Fruit fly (Drosophila melanogaster) whole organism, pupa: ENCODE data around the gene fzy.

Source experiments
- CG10348 ChIP-seq: fragments of 200-800 bp; sonication (Bioruptor generic); IDR thresholded peaks from 2 replicates; pipeline ENCODE4 v1.3.6; 2022; ENCODE audit warnings: missing biosample characterization, missing genetic modification characterization
- CG12605 ChIP-seq: fragments of 200-800 bp; sonication (Bioruptor generic); IDR thresholded peaks from 2 replicates; pipeline ENCODE4 v1.3.6; 2022; ENCODE audit warnings: missing biosample characterization, missing genetic modification characterization
- CG13204 ChIP-seq: fragments of 200-800 bp; sonication (Bioruptor generic); optimal IDR thresholded peaks from 2 replicates; lab custom pipeline; 2018; ENCODE audit warnings: missing biosample characterization, mild to moderate bottlenecking, missing genetic modification characterization, moderate library complexity
- CG14655 ChIP-seq: fragments of 200-800 bp; sonication (Bioruptor generic); optimal IDR thresholded peaks from 3 replicates; lab custom pipeline; 2017; ENCODE audit warnings: mild to moderate bottlenecking, missing biosample characterization, missing genetic modification reagents, missing genetic modification characterization
- CG15710 ChIP-seq: fragments of 200-800 bp; sonication (Bioruptor generic); optimal IDR thresholded peaks from 2 replicates; lab custom pipeline; 2018; ENCODE audit warnings: missing biosample characterization, mild to moderate bottlenecking, missing genetic modification characterization, moderate library complexity
- CG17806 ChIP-seq: fragments of 200-800 bp; sonication (Bioruptor generic); optimal IDR thresholded peaks from 2 replicates; lab custom pipeline; 2018; ENCODE audit warnings: missing biosample characterization, mild to moderate bottlenecking, missing genetic modification characterization, moderate library complexity
- CG32121 ChIP-seq: fragments of 200-800 bp; sonication (Bioruptor generic); IDR thresholded peaks from 2 replicates; pipeline ENCODE4 v1.3.6; 2022; ENCODE audit warnings: missing biosample characterization, missing genetic modification characterization
- CG34367 ChIP-seq: fragments of 200-800 bp; sonication (Bioruptor generic); optimal IDR thresholded peaks from 2 replicates; lab custom pipeline; 2018; ENCODE audit warnings: missing biosample characterization, mild to moderate bottlenecking, missing genetic modification characterization
- CG4496 ChIP-seq: fragments of 200-800 bp; sonication (Bioruptor generic); IDR thresholded peaks from 3 replicates; pipeline ENCODE4 v1.3.6; 2022; ENCODE audit warnings: missing biosample characterization, missing genetic modification characterization
- CG8159 ChIP-seq: fragments of 200-800 bp; sonication (Bioruptor generic); optimal IDR thresholded peaks from 3 replicates; lab custom pipeline; 2018; ENCODE audit warnings: missing biosample characterization, mild to moderate bottlenecking, missing genetic modification characterization, moderate library complexity
- CG8301 ChIP-seq: fragments of 200-800 bp; sonication (Bioruptor generic); optimal IDR thresholded peaks from 2 replicates; lab custom pipeline; 2018; ENCODE audit warnings: missing biosample characterization, mild to moderate bottlenecking, missing genetic modification characterization
- CG9948 ChIP-seq: fragments of 200-800 bp; sonication (Bioruptor generic); optimal IDR thresholded peaks from 2 replicates; lab custom pipeline; 2018; ENCODE audit warnings: missing biosample characterization, mild to moderate bottlenecking, missing genetic modification characterization, moderate library complexity
- D1 ChIP-seq: fragments of 200-800 bp; sonication (Bioruptor generic); optimal IDR thresholded peaks from 2 replicates; lab custom pipeline; 2018; ENCODE audit warnings: missing biosample characterization, mild to moderate bottlenecking, missing genetic modification characterization, moderate library complexity
- EcR ChIP-seq: fragments of 200-800 bp; sonication (Bioruptor generic); optimal IDR thresholded peaks from 3 replicates; lab custom pipeline; 2019; ENCODE audit warnings: missing biosample characterization, missing genetic modification characterization, mild to moderate bottlenecking, moderate library complexity, missing genetic modification reagents
- Ets98B ChIP-seq: fragments of 200-800 bp; sonication (Bioruptor generic); IDR thresholded peaks from 2 replicates; pipeline ENCODE4 v1.3.6; 2022; ENCODE audit warnings: missing biosample characterization, missing genetic modification characterization
- Pif1A ChIP-seq: fragments of 200-800 bp; sonication (Bioruptor generic); optimal IDR thresholded peaks from 3 replicates; lab custom pipeline; 2016; ENCODE audit warnings: missing biosample characterization, missing genetic modification characterization
- Pif1B ChIP-seq: fragments of 200-800 bp; sonication (Bioruptor generic); optimal IDR thresholded peaks from 3 replicates; lab custom pipeline; 2016; ENCODE audit warnings: missing biosample characterization, missing genetic modification characterization
- Snoo ChIP-seq: fragments of 200-800 bp; sonication (Bioruptor generic); optimal IDR thresholded peaks from 3 replicates; lab custom pipeline; 2017; ENCODE audit warnings: missing biosample characterization, mild to moderate bottlenecking, missing genetic modification characterization, inconsistent platforms
- fd96Ca ChIP-seq: fragments of 200-800 bp; sonication (Bioruptor generic); IDR thresholded peaks from 3 replicates; pipeline ENCODE4 v1.3.6; 2022; ENCODE audit warnings: missing biosample characterization, missing genetic modification characterization
- gl ChIP-seq: fragments of 200-800 bp; sonication (Bioruptor generic); optimal IDR thresholded peaks from 2 replicates; lab custom pipeline; 2018; ENCODE audit warnings: missing biosample characterization, mild to moderate bottlenecking, missing genetic modification characterization
- rn ChIP-seq: fragments of 200-800 bp; sonication (Bioruptor generic); IDR thresholded peaks from 2 replicates; pipeline ENCODE4 v1.3.6; 2022; ENCODE audit warnings: missing biosample characterization, missing genetic modification characterization

fzy gene

dm6 chr2L:16302773-16303279, 7.9 kb upstream of the fzy start, which contains the start of gene GMF:
Gene GMF (minus strand): TSS chr2L:16302954.
- no peak for TF ChIP-seq gl (tag; lab: Kevin White, UChicago)
- TF ChIP-seq CG15710 (tag; lab: Kevin White, UChicago), result peak; percentile 34
- peak; percentile 58 for TF ChIP-seq D1 (tag; lab: Kevin White, UChicago)

dm6 chr2L:16307026-16307703, 3.6 kb upstream of the fzy start, which contains the start of the genes CG5861 and Syx5:
Gene CG5861 (minus strand): TSS chr2L:16307298.
Gene Syx5 (plus strand): TSS chr2L:16307346.
- peak; percentile 57; the same call in 1 of the 2 replicates for TF ChIP-seq CG32121
- TF ChIP-seq fd96Ca (GFP tag; lab: Robert Waterston, UW), result no peak; the same call in 2 of the 3 replicates
- peak; percentile 42; the same call in 1 of the 2 replicates for TF ChIP-seq rn (GFP tag; lab: Robert Waterston, UW)
- TF ChIP-seq Pif1A (GFP tag; lab: Kevin White, UChicago), result no peak
- no peak for TF ChIP-seq CG10348
- TF ChIP-seq Ets98B (GFP tag; lab: Robert Waterston, UW), result peak; percentile 60
- TF ChIP-seq Snoo (tag; lab: Kevin White, UChicago), result peak; percentile 29
- TF ChIP-seq EcR (GFP tag; lab: Kevin White, UChicago), result peak; percentile 0
- no peak for TF ChIP-seq CG8301 (tag; lab: Kevin White, UChicago)
- TF ChIP-seq CG9948 (tag; lab: Kevin White, UChicago), result peak; percentile 12
- TF ChIP-seq D1 (tag; lab: Kevin White, UChicago), result no peak
- TF ChIP-seq CG4496 (GFP tag; lab: Robert Waterston, UW), result no peak
- TF ChIP-seq CG15710 (tag; lab: Kevin White, UChicago), result peak; percentile 42
- no peak for TF ChIP-seq CG34367 (tag; lab: Kevin White, UChicago)
- TF ChIP-seq gl (tag; lab: Kevin White, UChicago), result no peak
- no peak for TF ChIP-seq CG14655 (GFP tag; lab: Kevin White, UChicago)
- no peak for TF ChIP-seq CG8159 (tag; lab: Kevin White, UChicago)
- TF ChIP-seq CG13204 (GFP tag; lab: Kevin White, UChicago), result no peak
- TF ChIP-seq Pif1B (GFP tag; lab: Kevin White, UChicago), result no peak
- TF ChIP-seq CG12605 (GFP tag; lab: Robert Waterston, UW), result no peak
- peak; percentile 37 for TF ChIP-seq CG17806 (tag; lab: Kevin White, UChicago)

- TF ChIP-seq CG9948 (tag; lab: Kevin White, UChicago) (no peak), CG15710 (tag; lab: Kevin White, UChicago) (peak; percentile 16), gl (tag; lab: Kevin White, UChicago) (peak; percentile 66), Ets98B (GFP tag; lab: Robert Waterston, UW) (peak; percentile 44; the same call in 1 of the 2 replicates), CG32121 (peak; percentile 40; the same call in 1 of the 2 replicates), CG12605 (GFP tag; lab: Robert Waterston, UW) (peak; percentile 60), D1 (tag; lab: Kevin White, UChicago) (no peak), Pif1A (GFP tag; lab: Kevin White, UChicago) (no peak), CG10348 (no peak), CG14655 (GFP tag; lab: Kevin White, UChicago) (no peak), EcR (GFP tag; lab: Kevin White, UChicago) (peak; percentile 86), CG34367 (tag; lab: Kevin White, UChicago) (peak; percentile 3), CG13204 (GFP tag; lab: Kevin White, UChicago) (no peak), CG8159 (tag; lab: Kevin White, UChicago) (no peak), Pif1B (GFP tag; lab: Kevin White, UChicago) (no peak), CG17806 (tag; lab: Kevin White, UChicago) (no peak), fd96Ca (GFP tag; lab: Robert Waterston, UW) (no peak; the same call in 2 of the 3 replicates), CG4496 (GFP tag; lab: Robert Waterston, UW) (no peak), CG8301 (tag; lab: Kevin White, UChicago) (no peak), Snoo (tag; lab: Kevin White, UChicago) (peak; percentile 23), rn (GFP tag; lab: Robert Waterston, UW) (0 out of 2 replicates have a peak, but pooled peaks have one; percentile 15)
Measured at dm6 chr2L:16315027-16315426, 4.3 kb downstream of the fzy start.

- TF ChIP-seq CG15710 (tag; lab: Kevin White, UChicago) (no peak), CG12605 (GFP tag; lab: Robert Waterston, UW) (no peak), gl (tag; lab: Kevin White, UChicago) (no peak), EcR (GFP tag; lab: Kevin White, UChicago) (no peak), CG8159 (tag; lab: Kevin White, UChicago) (no peak), CG8301 (tag; lab: Kevin White, UChicago) (no peak), fd96Ca (GFP tag; lab: Robert Waterston, UW) (no peak), Ets98B (GFP tag; lab: Robert Waterston, UW) (no peak), CG32121 (no peak), rn (GFP tag; lab: Robert Waterston, UW) (no peak), CG17806 (tag; lab: Kevin White, UChicago) (no peak), CG14655 (GFP tag; lab: Kevin White, UChicago) (no peak), Pif1B (GFP tag; lab: Kevin White, UChicago) (no peak), D1 (tag; lab: Kevin White, UChicago) (no peak), CG4496 (GFP tag; lab: Robert Waterston, UW) (no peak), CG10348 (no peak), Snoo (tag; lab: Kevin White, UChicago) (no peak), CG34367 (tag; lab: Kevin White, UChicago) (no peak), Pif1A (GFP tag; lab: Kevin White, UChicago) (no peak), CG13204 (GFP tag; lab: Kevin White, UChicago) (no peak)
Measured at dm6 chr2L:16315844-16316243, 5.1 kb downstream of the fzy start.
